Worm (Caenorhabditis elegans) whole organism, L2 larva: ENCODE results near the gene nlp-5.

Source experiments
- C34F6.9 ChIP-seq: fragments of 150-350 bp; optimal IDR thresholded peaks from 2 replicates; lab custom pipeline; 2014; ENCODE audit warnings: missing biosample characterization, missing genetic modification characterization
- F13H6.1 ChIP-seq: sonication (generic microtip); optimal IDR thresholded peaks from 2 replicates; lab custom pipeline; 2016; ENCODE audit warnings: missing genetic modification characterization, missing compliant biosample characterization
- R02D3.7 ChIP-seq: fragments of 150-350 bp; optimal IDR thresholded peaks from 2 replicates; lab custom pipeline; 2014; ENCODE audit warnings: missing biosample characterization, missing genetic modification characterization
- Y55F3AM.14 ChIP-seq: fragments of 200-800 bp; sonication (Bioruptor generic); optimal IDR thresholded peaks from 2 replicates; lab custom pipeline; 2018; ENCODE audit warnings: mild to moderate bottlenecking, missing genetic modification characterization, missing compliant biosample characterization
- alr-1 ChIP-seq: fragments of 150-350 bp; optimal IDR thresholded peaks from 2 replicates; lab custom pipeline; 2014; ENCODE audit warnings: missing biosample characterization, missing genetic modification characterization
- aly-2 ChIP-seq: fragments of 150-350 bp; optimal IDR thresholded peaks from 2 replicates; lab custom pipeline; 2014; ENCODE audit warnings: missing biosample characterization, missing genetic modification characterization
- ama-1 ChIP-seq: fragments of 150-350 bp; optimal IDR thresholded peaks from 2 replicates; lab custom pipeline; 2018; ENCODE audit warnings: inconsistent platforms
- blmp-1 ChIP-seq: sonication (generic microtip); optimal IDR thresholded peaks from 2 replicates; lab custom pipeline; 2017; ENCODE audit warnings: missing genetic modification characterization, mild to moderate bottlenecking, missing compliant biosample characterization, antibody characterized with exemption, moderate library complexity; ENCODE audit not compliant: insufficient read depth
- ceh-16 ChIP-seq: fragments of 150-350 bp; optimal IDR thresholded peaks from 2 replicates; lab custom pipeline; 2014; ENCODE audit warnings: missing biosample characterization, missing genetic modification characterization
- crh-2 ChIP-seq: sonication (generic microtip); optimal IDR thresholded peaks from 2 replicates; lab custom pipeline; 2017; ENCODE audit warnings: missing biosample characterization, missing genetic modification characterization
- egl-27 ChIP-seq: sonication (generic microtip); optimal IDR thresholded peaks from 3 replicates; lab custom pipeline; 2017; ENCODE audit warnings: missing biosample characterization, missing genetic modification reagents, missing genetic modification characterization
- elt-1 ChIP-seq: fragments of 150-350 bp; optimal IDR thresholded peaks from 2 replicates; lab custom pipeline; 2014; ENCODE audit warnings: missing biosample characterization, missing genetic modification characterization
- elt-3 ChIP-seq: sonication (generic microtip); optimal IDR thresholded peaks from 2 replicates; lab custom pipeline; 2017; ENCODE audit warnings: missing biosample characterization, missing genetic modification characterization
- fos-1 ChIP-seq: fragments of 150-350 bp; optimal IDR thresholded peaks from 2 replicates; lab custom pipeline; 2014; ENCODE audit warnings: missing biosample characterization, missing genetic modification characterization
- gmeb-1 ChIP-seq: fragments of 150-350 bp; optimal IDR thresholded peaks from 2 replicates; lab custom pipeline; 2014; ENCODE audit warnings: missing biosample characterization, missing genetic modification characterization
- lin-13 ChIP-seq: fragments of 150-350 bp; optimal IDR thresholded peaks from 2 replicates; lab custom pipeline; 2014; ENCODE audit warnings: missing biosample characterization, missing genetic modification reagents, missing genetic modification characterization
- lsy-2 ChIP-seq, 2 experiments: fragments of 150-350 bp in 1 of 2; sonication (generic microtip) in 1 of 2; optimal IDR thresholded peaks; 2 replicates each; lab custom pipeline; 2014 to 2017; ENCODE audit warnings: missing biosample characterization in 2 of 2, missing genetic modification characterization in 2 of 2
- mab-5 ChIP-seq: fragments of 150-350 bp; optimal IDR thresholded peaks from 2 replicates; lab custom pipeline; 2014; ENCODE audit warnings: missing biosample characterization, missing genetic modification characterization
- mbf-1 ChIP-seq: sonication (generic microtip); optimal IDR thresholded peaks from 2 replicates; lab custom pipeline; 2017; ENCODE audit warnings: missing biosample characterization, missing genetic modification characterization
- mdl-1 ChIP-seq, 2 experiments: fragments of 150-350 bp in 1 of 2; sonication (generic microtip) in 1 of 2; optimal IDR thresholded peaks; 2 replicates each; lab custom pipeline; 2017; ENCODE audit warnings: missing biosample characterization in 2 of 2, missing genetic modification characterization in 2 of 2
- nhr-129 ChIP-seq: fragments of 150-350 bp; optimal IDR thresholded peaks from 2 replicates; lab custom pipeline; 2014; ENCODE audit warnings: missing biosample characterization, missing genetic modification characterization
- nhr-21 ChIP-seq: fragments of 150-350 bp; optimal IDR thresholded peaks from 2 replicates; lab custom pipeline; 2014; ENCODE audit warnings: missing biosample characterization, missing genetic modification characterization
- nhr-23 ChIP-seq: fragments of 150-350 bp; optimal IDR thresholded peaks from 2 replicates; lab custom pipeline; 2014; ENCODE audit warnings: missing biosample characterization, missing genetic modification reagents, missing genetic modification characterization
- nhr-25 ChIP-seq: fragments of 150-350 bp; sonication (generic microtip); optimal IDR thresholded peaks from 3 replicates; lab custom pipeline; 2014; ENCODE audit warnings: missing biosample characterization, missing genetic modification characterization
- nhr-6 ChIP-seq: fragments of 150-350 bp; optimal IDR thresholded peaks from 2 replicates; lab custom pipeline; 2014; ENCODE audit warnings: missing biosample characterization, missing genetic modification characterization
- nhr-77 ChIP-seq: fragments of 150-350 bp; optimal IDR thresholded peaks from 2 replicates; lab custom pipeline; 2014; ENCODE audit warnings: missing biosample characterization, missing genetic modification characterization
- sem-4 ChIP-seq: fragments of 150-350 bp; optimal IDR thresholded peaks from 2 replicates; lab custom pipeline; 2014; ENCODE audit warnings: missing biosample characterization, missing genetic modification reagents, missing genetic modification characterization
- skn-1 ChIP-seq: sonication (generic microtip); optimal IDR thresholded peaks from 2 replicates; lab custom pipeline; 2017; ENCODE audit warnings: missing biosample characterization, missing genetic modification characterization
- sma-9 ChIP-seq, 2 experiments: fragments of 150-350 bp in 1 of 2; sonication (generic microtip) in 1 of 2; optimal IDR thresholded peaks; 2 replicates each; lab custom pipeline; 2014 to 2016; ENCODE audit warnings: missing genetic modification characterization in 2 of 2, mild to moderate bottlenecking in 1 of 2, missing biosample characterization in 1 of 2, missing compliant biosample characterization in 1 of 2, missing genetic modification reagents in 1 of 2, moderate library complexity in 1 of 2
- snpc-4 ChIP-seq: fragments of 150-350 bp; optimal IDR thresholded peaks from 2 replicates; lab custom pipeline; 2014; ENCODE audit warnings: missing biosample characterization, missing genetic modification characterization
- unc-55 ChIP-seq: fragments of 150-350 bp; sonication (generic microtip); optimal IDR thresholded peaks from 3 replicates; lab custom pipeline; 2014; ENCODE audit warnings: missing biosample characterization, missing genetic modification reagents, missing genetic modification characterization
- ztf-1 ChIP-seq: fragments of 200-800 bp; sonication (Bioruptor generic); conservative IDR thresholded peaks from 2 replicates; pipeline ENCODE4 v1.3.6; 2022; ENCODE audit warnings: missing genetic modification characterization, missing compliant biosample characterization
- ztf-4 ChIP-seq: fragments of 150-350 bp; optimal IDR thresholded peaks from 2 replicates; lab custom pipeline; 2014; ENCODE audit warnings: missing biosample characterization, missing genetic modification characterization

nlp-5 gene

DNA sequence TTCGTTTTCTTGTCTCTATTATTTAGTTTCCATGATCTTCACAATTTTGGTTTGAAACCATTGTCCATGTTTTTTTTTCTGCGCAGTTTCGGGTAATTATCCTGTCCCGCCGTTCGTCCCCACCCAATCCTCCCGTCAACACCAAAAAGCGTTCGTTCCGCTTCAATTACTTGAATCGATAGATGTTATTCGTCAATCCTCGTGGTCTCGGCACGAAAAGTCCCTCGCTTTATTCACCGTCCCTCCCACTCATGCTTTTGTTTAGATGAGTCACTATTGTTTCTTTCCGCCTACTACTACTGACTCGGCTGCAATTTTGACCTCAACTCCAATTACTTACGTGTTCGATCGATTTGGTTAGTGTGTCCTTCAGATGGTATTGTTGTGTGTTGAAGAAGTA lies 14.8 kb upstream of the nlp-5 start:
- TF ChIP-seq snpc-4 (tag; lab: Kevin White, UChicago) = no peak
- no peak for TF ChIP-seq alr-1 (tag; lab: Kevin White, UChicago)
- TF ChIP-seq unc-55 = no peak
- no peak for TF ChIP-seq ama-1
- no peak for TF ChIP-seq gmeb-1 (tag; lab: Kevin White, UChicago)
- TF ChIP-seq, all 48 proteins: peak for 0

DNA sequence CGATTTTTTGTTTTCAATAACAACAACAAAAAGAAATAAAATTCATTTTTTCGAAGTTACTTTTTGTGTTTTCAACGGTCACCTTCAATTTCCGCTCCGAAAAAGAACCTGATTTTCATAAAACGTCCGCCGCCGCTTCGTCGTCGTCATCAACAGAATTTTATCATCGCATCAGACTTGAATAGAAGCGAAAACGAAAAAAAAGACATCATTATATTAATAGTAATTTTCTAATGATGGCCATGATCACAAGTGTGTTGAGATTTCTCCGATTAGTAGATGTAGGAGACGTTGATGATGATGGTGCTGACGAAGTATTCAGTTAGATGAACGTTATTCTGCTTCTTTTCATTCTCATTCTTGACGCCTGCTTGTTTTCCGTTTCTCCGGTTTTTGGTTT lies 14.3 kb upstream of the nlp-5 start:
- TF ChIP-seq R02D3.7 (no peak), egl-27 (no peak), unc-55 (no peak), blmp-1 (no peak), lsy-2 (tag; optimal IDR thresholded peaks at IDR 0.05; lab: Kevin White, UChicago) (no peak)

DNA sequence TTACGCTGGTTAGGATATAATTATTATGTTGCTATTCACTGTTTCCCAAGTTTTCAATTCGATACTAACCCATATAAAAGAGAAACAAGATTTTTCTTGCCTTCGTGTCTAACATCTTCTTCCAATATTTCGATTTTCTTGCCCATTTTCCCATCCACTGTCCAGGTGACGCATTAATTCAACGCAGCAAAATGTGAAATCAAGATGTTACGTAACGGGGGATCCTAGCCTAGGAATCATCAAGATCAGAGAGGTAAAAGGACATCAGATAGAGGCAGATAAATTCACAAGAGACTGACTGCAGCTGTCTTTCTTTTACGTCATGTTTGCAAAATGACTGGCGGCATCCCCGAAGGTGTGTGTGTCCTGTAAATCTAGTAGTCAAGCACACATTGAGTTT lies 13.6 kb upstream of the nlp-5 start:
- peak; percentile 8 for TF ChIP-seq fos-1 (tag; lab: Kevin White, UChicago)
- TF ChIP-seq mbf-1 = no peak
- TF ChIP-seq elt-1 (tag; lab: Kevin White, UChicago) = peak; percentile 3
- peak; percentile 9 for TF ChIP-seq nhr-129
- TF ChIP-seq nhr-23 (tag; lab: Kevin White, UChicago) = no peak
- no peak for TF ChIP-seq mdl-1 (tag; optimal IDR thresholded peaks at IDR 0.05; lab: Kevin White, UChicago)

DNA sequence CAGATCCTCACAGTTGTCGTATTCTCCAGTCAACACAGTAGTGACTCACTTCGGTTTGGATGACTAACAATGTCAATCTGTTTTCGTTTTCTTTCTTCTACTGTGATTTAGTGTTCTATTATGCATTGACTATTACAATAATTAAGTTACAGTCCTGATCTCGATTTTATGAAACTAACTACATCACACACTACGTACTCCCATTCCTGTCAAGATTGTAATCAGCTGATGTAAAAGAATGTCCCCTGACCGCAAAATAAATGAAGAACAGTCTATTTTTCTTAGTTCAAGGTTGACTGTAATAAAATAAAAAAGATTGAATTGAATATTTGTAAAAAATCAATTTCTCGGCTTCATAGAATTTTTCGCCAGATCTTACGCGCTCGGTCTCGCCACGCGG lies 12.9 kb upstream of the nlp-5 start:
- TF ChIP-seq nhr-25 (tag; lab: Kevin White, UChicago) (peak; percentile 47), ceh-16 (tag; lab: Kevin White, UChicago) (no peak)
- TF ChIP-seq, all 48 proteins: peak for 1

DNA sequence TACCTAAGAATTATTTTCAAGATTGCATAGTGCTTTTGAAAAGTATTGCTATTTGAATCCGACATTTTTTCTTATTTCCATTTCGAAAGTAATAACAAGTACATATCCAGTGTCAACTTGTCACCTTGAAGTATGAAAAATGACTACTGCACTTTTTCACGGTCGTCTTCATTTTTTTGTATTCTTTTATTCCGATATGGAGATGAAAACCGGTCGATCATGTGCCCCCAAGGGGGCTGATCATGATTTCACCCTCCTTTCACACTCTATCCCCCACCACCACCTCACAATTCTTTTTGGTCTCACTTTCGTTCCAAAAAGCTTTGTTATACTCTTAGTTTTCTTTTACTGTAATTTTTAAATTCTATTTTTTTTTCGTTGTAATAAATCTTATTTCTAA lies 12.3 kb upstream of the nlp-5 start:
- TF ChIP-seq blmp-1 (peak; percentile 84), aly-2 (tag; lab: Kevin White, UChicago) (no peak), nhr-25 (tag; lab: Kevin White, UChicago) (peak; percentile 65)

DNA sequence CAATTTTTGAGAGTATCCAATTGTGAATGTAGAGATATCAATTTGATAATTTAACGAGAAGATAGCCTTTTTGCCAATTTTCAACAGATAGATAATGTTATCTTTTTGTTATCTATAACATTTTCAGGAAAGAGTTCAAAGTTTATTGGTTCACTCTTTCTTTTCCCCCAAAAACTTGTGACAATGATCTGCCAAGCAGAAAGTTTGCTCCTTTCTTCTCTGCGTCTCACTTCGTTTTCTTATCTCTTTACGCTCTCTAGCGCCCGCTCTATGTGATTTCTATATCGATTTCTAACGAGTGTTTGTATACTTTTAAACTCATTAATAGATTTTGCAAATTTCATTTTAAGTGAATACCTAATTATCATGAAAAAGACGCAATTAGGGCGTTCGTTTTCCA lies 11.8 kb upstream of the nlp-5 start:
- TF ChIP-seq lsy-2 (tag; optimal IDR thresholded peaks at IDR 0.05; lab: Kevin White, UChicago) = no peak
- TF ChIP-seq elt-3 (tag; lab: Kevin White, UChicago) = no peak
- no peak for TF ChIP-seq R02D3.7
- no peak for TF ChIP-seq sem-4 (tag; lab: Kevin White, UChicago)
- peak; percentile 18 for TF ChIP-seq C34F6.9 (tag; lab: Kevin White, UChicago)
- peak; percentile 52 for TF ChIP-seq crh-2 (tag; lab: Kevin White, UChicago)
- no peak for TF ChIP-seq egl-27
- TF ChIP-seq ztf-1 (GFP tag; lab: Robert Waterston, UW) = no peak
- peak; percentile 54 for TF ChIP-seq sma-9 (GFP tag; optimal IDR thresholded peaks at IDR 0.05; lab: Kevin White, UChicago)
- TF ChIP-seq sma-9 (tag; optimal IDR thresholded peaks at IDR 0.05; lab: Kevin White, UChicago) = no peak
- TF ChIP-seq nhr-77 = no peak
- TF ChIP-seq mbf-1 = no peak
- no peak for TF ChIP-seq blmp-1
- no peak for TF ChIP-seq lin-13
- no peak for TF ChIP-seq nhr-21
- TF ChIP-seq nhr-6 (tag; lab: Kevin White, UChicago) = no peak
- TF ChIP-seq aly-2 (tag; lab: Kevin White, UChicago) = no peak
- TF ChIP-seq elt-1 (tag; lab: Kevin White, UChicago) = no peak
- TF ChIP-seq fos-1 (tag; lab: Kevin White, UChicago) = peak; percentile 43
- no peak for TF ChIP-seq nhr-25 (tag; lab: Kevin White, UChicago)
- TF ChIP-seq mab-5 (tag; lab: Kevin White, UChicago) = no peak
- TF ChIP-seq skn-1 (tag; lab: Kevin White, UChicago) = peak; percentile 7
- no peak for TF ChIP-seq unc-55
- TF ChIP-seq ztf-4 = no peak
- no peak for TF ChIP-seq Y55F3AM.14 (GFP tag; lab: Kevin White, UChicago)
- no peak for TF ChIP-seq ceh-16 (tag; lab: Kevin White, UChicago)
- TF ChIP-seq F13H6.1 (tag; lab: Kevin White, UChicago) = peak; percentile 41
